Fruit fly (Drosophila melanogaster) whole organism, embryonic: Measurements from ENCODE around the gene SMC5.
A peak's percentile ranks its signal among the peaks of the same experiment; 100 is the strongest.

Experiments used
- Antp ChIP-seq: fragments of 200-800 bp; sonication (Bioruptor generic); optimal IDR thresholded peaks from 3 replicates; lab custom pipeline; 2016; ENCODE audit warnings: missing biosample characterization, missing genetic modification characterization
- Bgb ChIP-seq: fragments of 200-800 bp; sonication (Bioruptor generic); IDR thresholded peaks from 2 replicates; pipeline ENCODE4 v1.3.6; 2022; ENCODE audit warnings: missing biosample characterization, missing genetic modification characterization; ENCODE audit not compliant: partially characterized antibody
- CG10209 ChIP-seq: fragments of 200-800 bp; sonication (Bioruptor generic); optimal IDR thresholded peaks from 3 replicates; lab custom pipeline; 2017; ENCODE audit warnings: missing biosample characterization, mild to moderate bottlenecking, missing genetic modification characterization, missing genetic modification reagents
- CG11456 ChIP-seq: fragments of 200-800 bp; sonication (Bioruptor generic); IDR thresholded peaks from 3 replicates; pipeline ENCODE4 v1.3.6; 2022; ENCODE audit warnings: missing biosample characterization, missing genetic modification characterization
- CG1602 ChIP-seq: fragments of 200-800 bp; sonication (Bioruptor generic); optimal IDR thresholded peaks from 3 replicates; lab custom pipeline; 2016; ENCODE audit warnings: missing biosample characterization, missing genetic modification characterization
- CG1647 ChIP-seq: fragments of 200-800 bp; sonication (Bioruptor generic); optimal IDR thresholded peaks from 3 replicates; lab custom pipeline; 2016; ENCODE audit warnings: missing biosample characterization, missing genetic modification characterization
- CG16779 ChIP-seq: fragments of 200-800 bp; sonication (Bioruptor generic); IDR thresholded peaks from 2 replicates; pipeline ENCODE4 v1.3.6; 2022; ENCODE audit warnings: missing biosample characterization, missing genetic modification characterization
- CG17328 ChIP-seq: fragments of 200-800 bp; sonication (Bioruptor generic); IDR thresholded peaks from 2 replicates; pipeline ENCODE4 v1.3.6; 2022; ENCODE audit warnings: missing biosample characterization, missing genetic modification characterization
- CG17612 ChIP-seq: fragments of 200-800 bp; sonication (Bioruptor generic); IDR thresholded peaks from 2 replicates; pipeline ENCODE4 v1.3.6; 2022; ENCODE audit warnings: missing biosample characterization, missing genetic modification characterization
- CG17829 ChIP-seq: fragments of 200-800 bp; optimal IDR thresholded peaks from 2 replicates; lab custom pipeline; 2019; ENCODE audit warnings: missing biosample characterization, mild to moderate bottlenecking, missing genetic modification characterization, moderate library complexity
- CG1792 ChIP-seq: fragments of 200-800 bp; sonication (Bioruptor generic); optimal IDR thresholded peaks from 2 replicates; lab custom pipeline; 2016; ENCODE audit warnings: missing biosample characterization, missing genetic modification characterization
- CG18011 ChIP-seq: fragments of 200-800 bp; sonication (Bioruptor generic); optimal IDR thresholded peaks from 2 replicates; lab custom pipeline; 2017; ENCODE audit warnings: missing biosample characterization, missing genetic modification characterization, mild to moderate bottlenecking, moderate library complexity, missing genotype
- CG18262 ChIP-seq: fragments of 200-800 bp; optimal IDR thresholded peaks from 3 replicates; lab custom pipeline; 2019; ENCODE audit warnings: missing biosample characterization, mild to moderate bottlenecking, missing genetic modification characterization, moderate library complexity
- CG2712 ChIP-seq: fragments of 200-800 bp; optimal IDR thresholded peaks from 3 replicates; lab custom pipeline; 2019; ENCODE audit warnings: missing biosample characterization, mild to moderate bottlenecking, missing genetic modification characterization, moderate library complexity
- CG34224 ChIP-seq: fragments of 200-800 bp; sonication (Bioruptor generic); IDR thresholded peaks from 3 replicates; pipeline ENCODE4 v1.3.6; 2022; ENCODE audit warnings: missing biosample characterization, missing genetic modification characterization; ENCODE audit not compliant: partially characterized antibody
- CG42726 ChIP-seq: fragments of 200-800 bp; sonication (Bioruptor generic); IDR thresholded peaks from 2 replicates; pipeline ENCODE4 v1.3.6; 2022; ENCODE audit warnings: missing biosample characterization, missing genetic modification characterization; ENCODE audit not compliant: partially characterized antibody
- CG4617 ChIP-seq: fragments of 200-800 bp; sonication (Bioruptor generic); optimal IDR thresholded peaks from 3 replicates; lab custom pipeline; 2016; ENCODE audit warnings: missing biosample characterization, missing genetic modification characterization, borderline replicate concordance
- CG7987 ChIP-seq: fragments of 200-800 bp; sonication (Bioruptor generic); optimal IDR thresholded peaks from 2 replicates; lab custom pipeline; 2018; ENCODE audit warnings: missing biosample characterization, mild to moderate bottlenecking, missing genetic modification characterization, moderate library complexity
- CG8924 ChIP-seq: fragments of 200-800 bp; optimal IDR thresholded peaks from 3 replicates; lab custom pipeline; 2019; ENCODE audit warnings: missing biosample characterization, mild to moderate bottlenecking, missing genetic modification characterization, moderate library complexity
- CTCF ChIP-seq: fragments of 200-800 bp; sonication (Bioruptor generic); optimal IDR thresholded peaks from 2 replicates; lab custom pipeline; 2017; ENCODE audit warnings: missing biosample characterization, mild to moderate bottlenecking, missing genetic modification characterization, moderate library complexity
- Camta ChIP-seq: fragments of 200-800 bp; sonication (Bioruptor generic); optimal IDR thresholded peaks from 2 replicates; lab custom pipeline; 2016; ENCODE audit warnings: missing biosample characterization, missing genetic modification characterization
- D19A ChIP-seq: fragments of 200-800 bp; optimal IDR thresholded peaks from 3 replicates; lab custom pipeline; 2019; ENCODE audit warnings: missing biosample characterization, mild to moderate bottlenecking, missing genetic modification characterization, moderate library complexity
- Dbx ChIP-seq: fragments of 200-800 bp; sonication (Bioruptor generic); IDR thresholded peaks from 3 replicates; pipeline ENCODE4 v1.3.6; 2022; ENCODE audit warnings: missing biosample characterization, missing genetic modification characterization
- ERR ChIP-seq: fragments of 200-800 bp; sonication (Bioruptor generic); optimal IDR thresholded peaks from 2 replicates; lab custom pipeline; 2016; ENCODE audit warnings: missing biosample characterization, missing genetic modification characterization
- HLH54F ChIP-seq: fragments of 200-800 bp; sonication (Bioruptor generic); optimal IDR thresholded peaks from 3 replicates; lab custom pipeline; 2016; ENCODE audit warnings: missing biosample characterization, missing genetic modification characterization
- MESR4 ChIP-seq: fragments of 200-800 bp; sonication (Bioruptor generic); optimal IDR thresholded peaks from 2 replicates; lab custom pipeline; 2018; ENCODE audit warnings: missing biosample characterization, mild to moderate bottlenecking, missing genetic modification characterization, moderate library complexity
- NC2β ChIP-seq: fragments of 200-800 bp; sonication (Bioruptor generic); optimal IDR thresholded peaks from 2 replicates; lab custom pipeline; 2016; ENCODE audit warnings: missing biosample characterization, missing genetic modification characterization
- Pdp1 ChIP-seq, 2 experiments: fragments of 200-800 bp; sonication (Bioruptor generic); optimal IDR thresholded peaks; 3 replicates each; lab custom pipeline; 2016; ENCODE audit warnings: missing biosample characterization in 2 of 2, missing genetic modification characterization in 2 of 2, mild to moderate bottlenecking in 1 of 2, moderate library complexity in 1 of 2
- Ravus ChIP-seq: fragments of 200-800 bp; sonication (Bioruptor generic); IDR thresholded peaks from 2 replicates; pipeline ENCODE4 v1.3.6; 2022; ENCODE audit warnings: missing biosample characterization, missing genetic modification characterization
- Stat92E ChIP-seq, 3 experiments: fragments of >200 bp in 2 of 3; fragments of 200-800 bp in 1 of 3; sonication (Bioruptor generic) in 1 of 3; optimal IDR thresholded peaks; 2 replicates each; lab custom pipeline; 2017 to 2019; ENCODE audit warnings: missing biosample characterization in 3 of 3, missing genetic modification characterization in 3 of 3, mild to moderate bottlenecking in 1 of 3, moderate library complexity in 1 of 3
- abd-A ChIP-seq: fragments of 200-800 bp; sonication (Bioruptor generic); optimal IDR thresholded peaks from 3 replicates; lab custom pipeline; 2019; ENCODE audit warnings: missing biosample characterization, mild to moderate bottlenecking, missing genetic modification characterization, moderate library complexity
- caup ChIP-seq: fragments of 200-800 bp; sonication (Bioruptor generic); optimal IDR thresholded peaks from 3 replicates; lab custom pipeline; 2017; ENCODE audit warnings: missing biosample characterization, mild to moderate bottlenecking, missing genetic modification characterization, moderate library complexity; ENCODE audit not compliant: severe bottlenecking
- fd96Cb ChIP-seq: fragments of 200-800 bp; sonication (Bioruptor generic); optimal IDR thresholded peaks from 2 replicates; lab custom pipeline; 2018; ENCODE audit warnings: missing biosample characterization, mild to moderate bottlenecking, missing genetic modification characterization, moderate library complexity
- gem ChIP-seq: fragments of 200-800 bp; sonication (Bioruptor generic); optimal IDR thresholded peaks from 2 replicates; lab custom pipeline; 2019; ENCODE audit warnings: missing biosample characterization, mild to moderate bottlenecking, missing genetic modification characterization, moderate library complexity
- h ChIP-seq: fragments of >200 bp; optimal IDR thresholded peaks from 2 replicates; lab custom pipeline; 2017
- hbn ChIP-seq: fragments of 200-800 bp; sonication (Bioruptor generic); IDR thresholded peaks from 2 replicates; pipeline ENCODE4 v1.3.6; 2022; ENCODE audit warnings: missing biosample characterization, missing genetic modification characterization; ENCODE audit not compliant: partially characterized antibody
- kah ChIP-seq: fragments of 200-800 bp; sonication (Bioruptor generic); optimal IDR thresholded peaks from 2 replicates; lab custom pipeline; 2018; ENCODE audit warnings: missing biosample characterization, mild to moderate bottlenecking, missing genetic modification characterization
- lbe ChIP-seq: fragments of 200-800 bp; sonication (Bioruptor generic); optimal IDR thresholded peaks from 2 replicates; lab custom pipeline; 2016; ENCODE audit warnings: missing biosample characterization, mild to moderate bottlenecking, missing genetic modification characterization
- luna ChIP-seq: fragments of 200-800 bp; sonication (Bioruptor generic); optimal IDR thresholded peaks from 2 replicates; lab custom pipeline; 2016; ENCODE audit warnings: missing biosample characterization, missing genetic modification characterization
- nerfin-1 ChIP-seq: fragments of 200-800 bp; sonication (Bioruptor generic); optimal IDR thresholded peaks from 3 replicates; lab custom pipeline; 2019; ENCODE audit warnings: missing biosample characterization, mild to moderate bottlenecking, missing genetic modification characterization, moderate library complexity
- psq ChIP-seq: fragments of 200-800 bp; sonication (Bioruptor generic); optimal IDR thresholded peaks from 2 replicates; lab custom pipeline; 2017; ENCODE audit warnings: missing biosample characterization, missing genetic modification characterization
- rib ChIP-seq: fragments of 200-800 bp; sonication (Bioruptor generic); IDR thresholded peaks from 2 replicates; pipeline ENCODE4 v1.3.6; 2022; ENCODE audit warnings: missing biosample characterization, missing genetic modification characterization
- sens ChIP-seq: fragments of 200-800 bp; sonication (Bioruptor generic); peaks from one replicate; lab custom pipeline; 2016; ENCODE audit warnings: missing biosample characterization, missing genetic modification characterization
- sisA ChIP-seq: fragments of 200-800 bp; sonication (Bioruptor generic); IDR thresholded peaks from 2 replicates; pipeline ENCODE4 v1.3.6; 2022; ENCODE audit warnings: missing biosample characterization, missing genetic modification characterization
- so ChIP-seq: fragments of 200-800 bp; sonication (Bioruptor generic); IDR thresholded peaks from 3 replicates; pipeline ENCODE4 v1.3.6; 2022; ENCODE audit warnings: missing biosample characterization, missing genetic modification characterization
- tna ChIP-seq: fragments of 200-800 bp; sonication (Bioruptor generic); IDR thresholded peaks from 2 replicates; pipeline ENCODE4 v1.3.6; 2022; ENCODE audit warnings: missing biosample characterization, missing genetic modification characterization; ENCODE audit not compliant: partially characterized antibody
- twi ChIP-seq: fragments of 200-800 bp; optimal IDR thresholded peaks from 2 replicates; lab custom pipeline; 2019; ENCODE audit warnings: missing biosample characterization, mild to moderate bottlenecking, missing genetic modification characterization, moderate library complexity
- vfl ChIP-seq: fragments of 200-800 bp; sonication (Bioruptor generic); optimal IDR thresholded peaks from 2 replicates; lab custom pipeline; 2016; ENCODE audit warnings: missing biosample characterization, missing genetic modification characterization
- yki ChIP-seq: fragments of >200 bp; optimal IDR thresholded peaks from 3 replicates; lab custom pipeline; 2018

The SMC5 gene

DNA sequence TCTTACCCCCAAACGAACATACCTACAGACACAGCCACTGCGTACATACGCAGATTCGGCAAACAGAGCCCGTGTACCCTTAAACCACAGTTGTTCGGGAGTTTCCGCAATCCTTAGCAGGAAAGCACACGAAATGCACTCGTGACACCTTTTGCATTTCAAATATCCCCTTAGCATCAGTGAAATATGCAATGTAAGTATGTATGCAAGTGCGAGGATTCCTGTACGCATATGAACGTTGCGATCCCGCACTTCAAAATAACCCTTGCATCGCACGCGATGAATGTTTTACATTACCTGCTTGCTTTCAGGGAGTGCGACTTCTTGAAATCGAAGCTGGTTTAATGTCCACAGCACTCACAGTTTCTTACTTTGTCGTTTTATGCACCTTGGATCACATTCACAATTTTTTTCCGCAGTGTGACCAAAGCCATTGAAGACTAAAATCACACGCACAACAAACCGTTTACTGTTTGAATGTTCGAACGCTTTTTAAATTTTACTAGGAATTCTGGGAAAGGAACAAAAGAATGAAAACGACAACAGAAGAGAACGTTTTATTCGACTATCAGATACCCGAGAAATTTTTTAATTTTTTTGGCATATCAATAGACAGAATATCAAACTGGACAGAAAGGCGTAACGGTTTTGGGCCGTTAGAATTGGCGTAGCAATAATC, 35.6 kb upstream of the SMC5 start, which contains the start of gene Mkrn1 (continued):
- TF ChIP-seq sisA (GFP tag; lab: Robert Waterston, UW) (no peak), nerfin-1 (tag; lab: Kevin White, UChicago) (peak; percentile 89), Antp (GFP tag; lab: Kevin White, UChicago) (no peak), CG42726 (peak; percentile 51; the same call in 1 of the 2 replicates), Pdp1 (GFP tag; optimal IDR thresholded peaks at IDR 0.05; lab: Kevin White, UChicago) (peak in 1 of 2 experiments; percentile 21), HLH54F (GFP tag; lab: Kevin White, UChicago) (no peak), CTCF (GFP tag; lab: Kevin White, UChicago) (peak; percentile 12), twi (tag; lab: Kevin White, UChicago) (no peak), rib (GFP tag; lab: Robert Waterston, UW) (no peak), gem (tag; lab: Kevin White, UChicago) (no peak), hbn (GFP tag; lab: Robert Waterston, UW) (0 out of 2 replicates have a peak, but pooled peaks have one; percentile 22), NC2β (peak; percentile 32)
- TF ChIP-seq, all 482 proteins: peak for 79

- TF ChIP-seq sens (no peak), ERR (no peak), Dbx (no peak), CG34224 (no peak), Bgb (no peak), caup (GFP tag; lab: Kevin White, UChicago) (no peak), CG2712 (tag; lab: Kevin White, UChicago) (no peak), luna (GFP tag; lab: Kevin White, UChicago) (no peak), CG17612 (GFP tag; lab: Robert Waterston, UW) (no peak), h (lab: Kevin White, UChicago) (no peak), so (no peak), Stat92E (GFP tag; optimal IDR thresholded peaks at IDR 0.05; lab: Kevin White, UChicago) (no peak), psq (GFP tag; lab: Kevin White, UChicago) (no peak), Ravus (GFP tag; lab: Robert Waterston, UW) (no peak), CG11456 (GFP tag; lab: Robert Waterston, UW) (no peak), lbe (GFP tag; lab: Kevin White, UChicago) (no peak)
These were observed 34.6 kb upstream of the SMC5 start, which contains the start of gene ppk5 for dm6 chr3L:21534360-21534759. Gene ppk5, plus strand, starts transcription at chr3L:21534660.

dm6 chr3L:21536857-21537256, 32.1 kb upstream of the SMC5 start, which contains the start of gene Rpn10:
Gene Rpn10, plus strand, starts transcription at chr3L:21537000.
- TF ChIP-seq vfl (GFP tag; lab: Kevin White, UChicago) = no peak
- no peak for TF ChIP-seq CG1647 (GFP tag; lab: Kevin White, UChicago)
- TF ChIP-seq kah (GFP tag; lab: Kevin White, UChicago) = no peak
- no peak for TF ChIP-seq CG18011 (GFP tag; lab: Kevin White, UChicago)
- TF ChIP-seq Pdp1 (GFP tag; optimal IDR thresholded peaks at IDR 0.05; lab: Kevin White, UChicago) = peak; percentile 8 to 86
- peak; percentile 43 for TF ChIP-seq D19A (tag; lab: Kevin White, UChicago)
- no peak for TF ChIP-seq CG1792 (GFP tag; lab: Kevin White, UChicago)
- TF ChIP-seq CG7987 (GFP tag; lab: Kevin White, UChicago) = peak; percentile 2
- no peak for TF ChIP-seq CG16779 (GFP tag; lab: Robert Waterston, UW)
- TF ChIP-seq yki (lab: Kevin White, UChicago) = no peak
- TF ChIP-seq CG10209 (GFP tag; lab: Kevin White, UChicago) = no peak
- TF ChIP-seq MESR4 = peak; percentile 76
- peak; percentile 7 for TF ChIP-seq CG18262 (tag; lab: Kevin White, UChicago)
- peak; percentile 88 for TF ChIP-seq CG4617
- TF ChIP-seq Camta (GFP tag; lab: Kevin White, UChicago) = no peak
- TF ChIP-seq CG17829 (tag; lab: Kevin White, UChicago) = peak; percentile 58
- TF ChIP-seq abd-A (tag; lab: Kevin White, UChicago) = no peak
- no peak for TF ChIP-seq CG8924 (tag; lab: Kevin White, UChicago)
- TF ChIP-seq CG1602 (GFP tag; lab: Kevin White, UChicago) = peak; percentile 23
- TF ChIP-seq CG17328 = no peak
- no peak for TF ChIP-seq fd96Cb (tag; lab: Kevin White, UChicago)
- TF ChIP-seq tna (GFP tag; lab: Robert Waterston, UW) = peak; percentile 94
